Fruit fly (Drosophila melanogaster): ENCODE measurements around the gene indra.

indra gene

DNA sequence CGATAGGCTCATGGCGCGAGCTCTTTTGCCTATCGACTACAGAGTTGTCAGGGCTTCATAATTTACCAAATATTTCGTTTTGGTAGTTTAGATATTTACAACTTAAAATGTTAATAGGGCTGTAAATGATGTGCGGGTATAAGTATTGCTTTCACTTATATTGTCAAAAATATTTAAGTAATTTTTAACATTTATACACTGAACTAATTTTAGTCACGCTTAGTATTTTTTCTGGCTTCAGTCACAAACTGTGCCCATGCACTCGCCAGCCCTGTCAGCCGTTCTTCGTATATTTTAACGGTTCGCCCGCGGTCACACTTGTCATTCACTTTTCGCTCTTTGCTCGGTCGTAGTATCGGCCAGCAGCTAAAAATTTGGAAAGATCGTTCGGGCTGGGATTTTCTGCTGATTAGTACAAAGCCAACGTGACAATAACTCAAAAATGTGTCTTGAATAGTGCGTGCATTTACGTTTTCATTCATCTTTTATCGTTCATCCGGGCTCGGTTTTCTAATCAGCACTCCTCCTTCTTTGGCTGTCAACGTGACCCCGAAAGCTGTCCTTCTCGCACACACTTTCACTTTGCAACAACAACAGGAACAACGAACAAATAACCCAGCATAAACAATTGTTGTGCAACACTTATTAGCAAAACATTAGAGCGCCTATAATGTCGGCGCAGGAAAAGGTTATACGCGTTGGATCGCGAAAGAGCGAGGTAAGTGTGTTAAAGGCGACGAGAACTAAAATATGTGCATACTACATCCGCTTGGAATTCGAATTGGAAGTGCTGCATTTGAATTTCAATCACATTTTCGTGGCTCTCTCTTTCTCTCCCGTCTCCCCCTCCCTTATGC is 7.4 kb downstream of the indra start, which contains the start of the genes Hmbs and CG2211 (continued):
- peak; percentile 79; the same call in 2 of the 3 replicates for TF ChIP-seq so (GFP tag; IDR thresholded peaks at IDR 0.05)
- TF ChIP-seq lola (GFP tag; optimal IDR thresholded peaks at IDR 0.05) = peak in 1 of 3 experiments; percentile 84
- TF ChIP-seq caup (GFP tag; optimal IDR thresholded peaks at IDR 0.05; ENCODE audit: severe bottlenecking) = peak; percentile 86
- TF ChIP-seq dmrt99B (tag; optimal IDR thresholded peaks at IDR 0.05) = no peak
- TF ChIP-seq CG3281 (GFP tag; optimal IDR thresholded peaks at IDR 0.05) = peak; percentile 86
- TF ChIP-seq toy (GFP tag; IDR thresholded peaks at IDR 0.05) = 0 out of 2 replicates have a peak, but pooled peaks have one; percentile 51
- peak; percentile 82 for TF ChIP-seq CG13123 (GFP tag; optimal IDR thresholded peaks at IDR 0.05)
- peak; percentile 72 for TF ChIP-seq ewg (GFP tag; optimal IDR thresholded peaks at IDR 0.05)
- TF ChIP-seq Dp (GFP tag; optimal IDR thresholded peaks at IDR 0.05) = peak; percentile 62
- TF ChIP-seq Ptx1 (GFP tag; IDR thresholded peaks at IDR 0.05) = peak; percentile 87
- peak; percentile 79 for TF ChIP-seq NfI (GFP tag; optimal IDR thresholded peaks at IDR 0.05)
- TF ChIP-seq Taf1 (GFP tag; IDR thresholded peaks at IDR 0.05) = peak; percentile 50; the same call in 1 of the 2 replicates
- peak; percentile 58 for TF ChIP-seq sd (tag; optimal IDR thresholded peaks at IDR 0.05)
- peak; percentile 86 for TF ChIP-seq CG7839 (tag; optimal IDR thresholded peaks at IDR 0.05)
- peak; percentile 79 for TF ChIP-seq fd96Cb (tag; optimal IDR thresholded peaks at IDR 0.05)
- peak; percentile 87 for TF ChIP-seq CG18476 (GFP tag; optimal IDR thresholded peaks at IDR 0.05)
- TF ChIP-seq CG12219 (GFP tag; optimal IDR thresholded peaks at IDR 0.05) = peak; percentile 68
- TF ChIP-seq h (optimal IDR thresholded peaks at IDR 0.05) = no peak
- TF ChIP-seq CG2120 (GFP tag; optimal IDR thresholded peaks at IDR 0.05) = peak; percentile 94
- peak; percentile 73 for TF ChIP-seq Spps (tag; optimal IDR thresholded peaks at IDR 0.05)
- 0 out of 2 replicates have a peak, but pooled peaks have one; percentile 57 for TF ChIP-seq cas (GFP tag; IDR thresholded peaks at IDR 0.05)
- TF ChIP-seq run (tag; optimal IDR thresholded peaks at IDR 0.05) = peak; percentile 57
- peak; percentile 72 for TF ChIP-seq Usf (GFP tag; optimal IDR thresholded peaks at IDR 0.05)
- TF ChIP-seq CG12236 (GFP tag; optimal IDR thresholded peaks at IDR 0.05) = peak; percentile 77
- TF ChIP-seq Ets97D (GFP tag; optimal IDR thresholded peaks at IDR 0.05) = peak; percentile 92
- TF ChIP-seq CG10462 (GFP tag; optimal IDR thresholded peaks at IDR 0.05) = peak; percentile 69
- TF ChIP-seq fru (optimal IDR thresholded peaks at IDR 0.05) = no peak
- TF ChIP-seq CG17829 (tag; optimal IDR thresholded peaks at IDR 0.05) = peak; percentile 94
- TF ChIP-seq Ets65A (GFP tag) = peak; percentile 98
- peak; percentile 58 for TF ChIP-seq NK7.1 (GFP tag; optimal IDR thresholded peaks at IDR 0.05)
- no peak for TF ChIP-seq prd (optimal IDR thresholded peaks at IDR 0.05)
- TF ChIP-seq prd (GFP tag; IDR thresholded peaks at IDR 0.05) = peak; percentile 92
- TF ChIP-seq D (optimal IDR thresholded peaks at IDR 0.05) = no peak
- TF ChIP-seq D (GFP tag; optimal IDR thresholded peaks at IDR 0.05) = peak; percentile 63
- no peak for TF ChIP-seq CG7963 (GFP tag; IDR thresholded peaks at IDR 0.05; ENCODE audit: partially characterized antibody)
- peak; percentile 76 for TF ChIP-seq CG31388 (GFP tag; optimal IDR thresholded peaks at IDR 0.05)
- peak; percentile 34 for TF ChIP-seq pros (GFP tag; optimal IDR thresholded peaks at IDR 0.05)
- TF ChIP-seq kah (GFP tag; optimal IDR thresholded peaks at IDR 0.05) = peak; percentile 58
- TF ChIP-seq ranshi (GFP tag; IDR thresholded peaks at IDR 0.05) = peak; percentile 84
- peak; percentile 83 for TF ChIP-seq Bteb2 (GFP tag; optimal IDR thresholded peaks at IDR 0.05)
- TF ChIP-seq Oli (tag; optimal IDR thresholded peaks at IDR 0.05) = peak; percentile 73
- peak; percentile 90 for TF ChIP-seq kay (GFP tag; optimal IDR thresholded peaks at IDR 0.05)
- peak; percentile 63 for TF ChIP-seq D19B (GFP tag; optimal IDR thresholded peaks at IDR 0.05)
- TF ChIP-seq stc (GFP tag; IDR thresholded peaks at IDR 0.05) = peak; percentile 75
- TF ChIP-seq YL-1 (GFP tag; optimal IDR thresholded peaks at IDR 0.05) = peak; percentile 57
- TF ChIP-seq CG2202 (tag; optimal IDR thresholded peaks at IDR 0.05) = peak; percentile 65
- peak; percentile 79 for TF ChIP-seq Bdp1 (GFP tag; optimal IDR thresholded peaks at IDR 0.05)
- TF ChIP-seq CG10209 (GFP tag; optimal IDR thresholded peaks at IDR 0.05) = peak; percentile 80
- TF ChIP-seq CHES-1-like (GFP tag; optimal IDR thresholded peaks at IDR 0.05) = peak; percentile 86

All from whole organism, embryonic.